Worm (Caenorhabditis elegans): ENCODE data around the gene F59D12.5.

F59D12.5 gene

DNA sequence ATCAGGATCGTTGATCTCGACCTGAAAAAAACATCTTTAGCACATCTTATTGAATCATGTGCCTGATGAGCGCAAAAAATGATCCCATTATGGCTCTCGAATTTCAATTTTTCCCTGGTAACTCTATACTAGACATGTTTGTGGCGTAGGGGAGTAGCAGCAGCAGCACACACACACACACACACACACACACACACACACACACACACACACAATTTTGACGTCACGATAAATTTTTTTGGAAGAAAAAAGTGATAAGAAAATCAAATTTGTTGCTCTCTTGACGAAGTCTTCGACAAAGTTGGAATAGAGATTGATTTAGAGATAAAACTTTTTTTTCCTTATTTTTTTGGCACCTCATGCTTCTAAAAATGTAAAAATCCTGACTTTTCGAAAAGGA is 17.6 kb downstream of the F59D12.5 start (continued):
- TF ChIP-seq nhr-80 (tag; optimal IDR thresholded peaks at IDR 0.05) = peak; percentile 5
- TF ChIP-seq ceh-100 (GFP tag; IDR thresholded peaks at IDR 0.05) = no peak
- TF ChIP-seq ztf-3 (GFP tag; optimal IDR thresholded peaks at IDR 0.05) = peak; percentile 18
- TF ChIP-seq attf-5 (GFP tag; optimal IDR thresholded peaks at IDR 0.05) = no peak

- no peak for TF ChIP-seq egl-44 (GFP tag; IDR thresholded peaks at IDR 0.05)
- no peak for TF ChIP-seq dpl-1 (GFP tag; optimal IDR thresholded peaks at IDR 0.05)
- no peak for TF ChIP-seq F22D6.2 (tag; optimal IDR thresholded peaks at IDR 0.05)
- no peak for TF ChIP-seq cebp-1 (GFP tag; IDR thresholded peaks at IDR 0.05)
- no peak for TF ChIP-seq cebp-1 (tag; optimal IDR thresholded peaks at IDR 0.05)
- no peak for TF ChIP-seq ekl-4 (GFP tag; IDR thresholded peaks at IDR 0.05)
- no peak for TF ChIP-seq T26A5.8 (tag; optimal IDR thresholded peaks at IDR 0.05)
- no peak for TF ChIP-seq nfya-1 (tag; optimal IDR thresholded peaks at IDR 0.05; ENCODE audit: borderline replicate concordance, insufficient read depth)
Measured at ce11 chrX:15628945-15629344, 18.2 kb downstream of the F59D12.5 start.

ce11 chrX:15627814-15628213 is 19.4 kb downstream of the F59D12.5 start:
- no peak for TF ChIP-seq akir-1 (GFP tag; optimal IDR thresholded peaks at IDR 0.05)
- no peak for TF ChIP-seq bed-1 (GFP tag; IDR thresholded peaks at IDR 0.05)
- TF ChIP-seq hmg-20 (GFP tag; IDR thresholded peaks at IDR 0.05) = no peak
- TF ChIP-seq dpff-1 (tag; optimal IDR thresholded peaks at IDR 0.05) = no peak
- no peak for TF ChIP-seq lag-1 (GFP tag; IDR thresholded peaks at IDR 0.05)
- no peak for TF ChIP-seq F52B5.7 (tag; optimal IDR thresholded peaks at IDR 0.05)
- no peak for TF ChIP-seq ztf-22 (GFP tag; optimal IDR thresholded peaks at IDR 0.05)
- TF ChIP-seq somi-1 (GFP tag; optimal IDR thresholded peaks at IDR 0.05) = no peak

- TF ChIP-seq Y67H2A.10 (GFP tag; conservative IDR thresholded peaks at IDR 0.05) (no peak), let-607 (tag; optimal IDR thresholded peaks at IDR 0.05) (no peak), dox-1 (GFP tag; IDR thresholded peaks at IDR 0.05) (no peak), madf-3 (GFP tag; IDR thresholded peaks at IDR 0.05) (no peak), cebp-1 (GFP tag; IDR thresholded peaks at IDR 0.05) (no peak), cebp-1 (tag; optimal IDR thresholded peaks at IDR 0.05) (no peak), ceh-27 (GFP tag; optimal IDR thresholded peaks at IDR 0.05) (no peak), F57A8.1 (GFP tag; optimal IDR thresholded peaks at IDR 0.05) (no peak), hlh-26 (GFP tag; conservative IDR thresholded peaks at IDR 0.05) (no peak)
Measured at ce11 chrX:15626119-15626850, 20.9 kb downstream of the F59D12.5 start.

DNA sequence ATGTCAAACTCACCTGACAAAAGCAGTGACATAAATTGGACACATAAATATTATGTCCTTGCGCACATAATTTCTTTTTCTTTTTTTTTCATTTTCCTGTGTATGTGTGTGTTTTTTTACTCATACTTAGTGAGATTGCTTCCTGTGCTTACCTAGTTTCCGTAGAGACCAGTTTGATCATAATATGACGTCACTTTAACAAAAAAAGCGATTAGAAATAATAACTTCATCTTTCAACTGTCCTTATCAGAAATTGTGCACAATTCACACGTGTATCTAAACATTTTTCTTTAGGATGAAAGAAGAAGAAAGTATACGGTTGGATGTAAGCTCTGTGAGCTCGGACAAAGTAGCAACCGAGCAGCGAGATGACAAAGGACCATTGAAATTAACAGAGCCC is 25.1 kb downstream of the F59D12.5 start:
- TF ChIP-seq attf-6 (GFP tag; IDR thresholded peaks at IDR 0.05) = no peak
- no peak for TF ChIP-seq aptf-2 (GFP tag; conservative IDR thresholded peaks at IDR 0.05)
- TF ChIP-seq atf-7 (tag; optimal IDR thresholded peaks at IDR 0.05) = peak; percentile 67
- no peak for TF ChIP-seq F23B12.7 (tag; optimal IDR thresholded peaks at IDR 0.05; ENCODE audit: insufficient read depth)
- TF ChIP-seq attf-3 (GFP tag; conservative IDR thresholded peaks at IDR 0.05) = no peak
- TF ChIP-seq nhr-80 (tag; optimal IDR thresholded peaks at IDR 0.05) = peak; percentile 39
- TF ChIP-seq chd-7 (tag; optimal IDR thresholded peaks at IDR 0.05) = no peak
